Fruit fly (Drosophila melanogaster): ENCODE measurements around the gene CG17959.

The CG17959 gene

DNA sequence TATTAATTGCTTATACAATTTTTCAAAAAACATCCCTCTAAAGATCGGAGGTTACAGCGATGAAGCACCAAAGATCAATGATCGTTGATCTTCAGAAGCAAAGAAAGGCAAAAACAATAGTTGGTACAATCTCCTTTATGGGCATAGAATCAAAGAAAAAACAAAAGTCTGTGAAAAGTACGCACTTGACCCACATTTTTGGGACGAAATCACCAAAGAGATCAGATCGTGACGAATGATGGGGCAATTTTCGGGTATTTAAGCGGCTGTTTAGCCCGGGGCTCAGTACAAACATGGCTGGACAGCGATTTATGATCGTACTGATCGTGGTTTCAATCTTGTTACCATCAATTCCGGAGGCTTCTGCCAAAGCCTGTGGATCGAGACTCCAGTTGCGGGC, at the start of gene CG17959:
Gene CG17959, plus strand, starts transcription at position 301 of the 400 bp plus-strand sequence.
- no peak for TF ChIP-seq noc (tag; optimal IDR thresholded peaks at IDR 0.05)

- TF ChIP-seq noc (tag; optimal IDR thresholded peaks at IDR 0.05) = no peak
Measured at dm6 chrX:2907105-2907694, 39.7 kb upstream of the CG17959 start.

DNA sequence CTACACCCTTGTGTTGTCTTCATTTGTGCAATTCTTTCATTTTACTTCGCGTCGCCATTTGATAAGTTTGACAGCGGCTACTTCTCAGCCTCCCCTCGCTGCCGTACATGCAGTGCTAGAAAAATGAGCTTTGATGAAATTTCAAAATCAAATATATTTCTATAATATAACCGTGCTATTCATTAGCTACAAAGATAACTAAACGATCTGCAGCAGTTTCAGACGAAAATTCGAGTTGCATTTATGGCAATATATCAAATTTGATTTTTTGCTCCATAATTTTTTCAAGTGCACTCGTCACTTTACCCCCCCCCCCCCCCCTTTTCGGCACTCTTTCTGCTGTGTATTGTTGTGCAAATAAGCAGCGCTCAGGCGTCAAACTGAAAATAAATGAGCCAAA, 34.3 kb upstream of the CG17959 start:
- no peak for TF ChIP-seq noc (tag; optimal IDR thresholded peaks at IDR 0.05)

- no peak for TF ChIP-seq noc (tag; optimal IDR thresholded peaks at IDR 0.05)
Measured at dm6 chrX:2914091-2914490, 32.8 kb upstream of the CG17959 start.

DNA sequence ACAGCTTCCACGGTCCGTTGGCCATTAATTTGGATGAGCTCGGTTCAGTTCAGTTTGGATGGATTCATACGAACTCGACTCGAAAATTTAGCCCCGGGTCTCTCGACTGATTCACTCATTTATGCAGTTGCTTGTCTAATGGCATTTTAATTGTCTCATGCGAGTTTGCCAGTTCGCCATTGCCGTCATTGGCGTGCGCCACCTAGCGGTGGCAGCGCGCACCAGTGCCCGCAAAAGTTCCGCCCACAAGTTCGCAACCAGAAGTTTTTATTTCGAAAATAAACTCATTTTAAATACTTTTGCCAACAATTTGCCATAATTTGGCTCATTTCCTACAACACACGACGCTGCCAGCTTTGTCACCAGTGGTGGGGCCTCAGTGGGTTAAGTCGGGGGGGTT, 31.8 kb upstream of the CG17959 start:
- TF ChIP-seq noc (tag; optimal IDR thresholded peaks at IDR 0.05) = no peak

dm6 chrX:2918551-2918950, 28.3 kb upstream of the CG17959 start:
- no peak for TF ChIP-seq noc (tag; optimal IDR thresholded peaks at IDR 0.05)

DNA sequence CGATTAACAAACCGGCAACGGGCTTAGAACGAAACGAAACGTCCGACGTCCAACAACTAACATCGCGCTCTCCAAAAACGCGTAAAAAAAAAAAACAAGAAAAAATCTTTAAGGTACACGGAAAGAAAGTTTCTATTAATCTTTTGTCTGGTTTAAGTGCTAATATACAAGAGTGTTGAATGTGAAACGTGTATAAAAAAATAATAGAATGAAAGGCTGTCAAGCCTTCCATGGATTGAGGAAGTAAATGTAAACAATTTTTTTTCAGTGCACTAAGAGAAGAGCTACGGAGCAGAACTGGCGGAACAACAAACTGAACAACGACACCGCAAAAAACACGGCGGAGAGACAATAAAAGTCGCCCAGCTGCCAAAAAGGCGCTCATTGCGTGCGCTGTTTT, 27.2 kb upstream of the CG17959 start, which contains the start of gene CG3588:
Gene CG3588, plus strand, starts transcription at position 29 of the 400 bp plus-strand sequence.
- peak; percentile 62 for TF ChIP-seq noc (tag; optimal IDR thresholded peaks at IDR 0.05)

dm6 chrX:2927158-2927557, 19.7 kb upstream of the CG17959 start, which contains the start of gene CG14424:
Gene CG14424 (minus strand): TSS chrX:2927258.
- no peak for TF ChIP-seq noc (tag; optimal IDR thresholded peaks at IDR 0.05)

dm6 chrX:2929496-2929895, 17.4 kb upstream of the CG17959 start, which contains the start of gene CG32793:
Gene CG32793 (plus strand): TSS chrX:2929796.
- TF ChIP-seq noc (tag; optimal IDR thresholded peaks at IDR 0.05) = no peak

DNA sequence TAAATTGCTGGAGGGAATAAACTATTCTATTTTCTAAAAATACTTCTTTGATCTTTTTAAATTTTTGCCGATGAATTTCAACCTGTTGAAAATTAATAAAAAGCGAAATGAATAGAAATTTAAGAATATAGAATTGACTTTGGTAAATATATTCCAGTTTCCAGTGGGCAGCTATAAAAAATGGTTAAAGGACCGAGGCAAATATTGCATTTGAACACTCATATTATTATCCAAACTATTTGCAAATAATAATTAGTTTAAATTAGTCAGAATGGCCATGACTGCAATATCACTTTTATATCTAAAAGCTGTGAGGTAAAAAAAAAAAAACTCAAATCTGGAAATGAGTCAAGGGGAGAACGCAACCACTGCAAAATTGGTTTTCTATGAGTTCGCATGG, 12.1 kb upstream of the CG17959 start, which contains the start of gene CG3592:
Gene CG3592, plus strand, starts transcription at position 301 of the 400 bp plus-strand sequence.
- no peak for TF ChIP-seq noc (tag; optimal IDR thresholded peaks at IDR 0.05)

DNA sequence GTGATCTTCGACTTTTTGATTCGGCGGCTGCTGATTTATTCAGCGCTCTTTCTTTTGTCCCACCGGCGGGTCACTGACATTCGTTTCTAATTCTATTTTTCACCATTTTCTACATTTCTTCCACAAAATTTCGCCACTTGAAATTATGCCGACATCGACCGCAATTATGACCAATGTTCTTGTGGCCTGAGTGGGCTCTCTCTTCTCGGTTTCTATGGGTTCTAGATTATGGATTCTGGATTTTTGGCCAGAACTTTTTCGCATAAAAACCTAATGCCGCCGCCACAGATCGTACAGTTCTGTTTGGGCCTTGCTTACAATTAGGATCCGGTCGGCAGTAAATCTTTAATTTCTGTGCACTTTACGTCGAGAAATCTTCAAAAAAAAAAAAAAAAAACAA, 10.2 kb upstream of the CG17959 start, which contains the start of gene CG3598:
Gene CG3598, plus strand, starts transcription at position 301 of the 400 bp plus-strand sequence.
- no peak for TF ChIP-seq noc (tag; optimal IDR thresholded peaks at IDR 0.05)

DNA sequence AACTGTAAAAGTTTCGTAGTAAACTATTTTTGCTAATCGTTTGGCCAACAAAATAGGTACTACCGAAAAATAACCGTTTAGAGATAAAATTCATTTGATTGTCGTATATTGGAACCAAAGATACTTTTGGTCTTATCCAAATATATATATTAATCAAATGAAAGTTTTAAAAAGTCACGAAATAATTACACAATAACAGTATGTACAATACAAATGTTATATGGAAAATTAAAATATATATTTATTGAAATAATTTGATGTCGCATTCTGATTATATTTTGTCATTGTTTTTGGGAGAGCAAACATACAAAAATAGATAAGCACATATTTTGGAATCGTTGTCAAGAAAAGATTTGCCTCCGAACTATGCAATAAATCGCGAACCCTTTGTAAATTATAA, 8.3 kb upstream of the CG17959 start, which contains the start of gene CG14420:
Gene CG14420, plus strand, starts transcription at position 301 of the 400 bp plus-strand sequence.
- no peak for TF ChIP-seq noc (tag; optimal IDR thresholded peaks at IDR 0.05)

DNA sequence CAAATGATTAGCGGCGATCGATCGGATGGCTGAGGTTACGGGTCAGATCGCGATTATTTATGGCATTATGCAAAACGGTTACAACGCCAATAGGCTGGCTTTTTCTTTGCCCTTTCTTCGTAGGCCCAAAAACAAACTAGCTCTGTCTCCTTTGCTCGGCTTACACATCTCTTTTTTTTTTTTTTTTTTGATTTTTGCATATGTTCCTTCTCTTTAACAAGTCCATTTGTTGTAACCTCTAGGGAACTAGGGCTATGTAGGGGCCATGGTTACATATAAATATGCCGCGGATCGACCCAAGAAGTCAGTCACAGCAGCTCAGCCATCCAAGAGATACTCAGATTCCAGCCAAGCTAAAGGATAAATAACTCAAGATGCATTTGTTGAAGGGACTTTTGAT, 5.8 kb upstream of the CG17959 start, which contains the start of gene CG14421:
Gene CG14421, plus strand, starts transcription at position 301 of the 400 bp plus-strand sequence.
- TF ChIP-seq noc (tag; optimal IDR thresholded peaks at IDR 0.05) = no peak

- TF ChIP-seq noc (tag; optimal IDR thresholded peaks at IDR 0.05) = no peak
Measured at dm6 chrX:2943086-2943485, 3.8 kb upstream of the CG17959 start, which contains the start of gene CG14422. Gene CG14422 (plus strand): TSS chrX:2943386.

DNA sequence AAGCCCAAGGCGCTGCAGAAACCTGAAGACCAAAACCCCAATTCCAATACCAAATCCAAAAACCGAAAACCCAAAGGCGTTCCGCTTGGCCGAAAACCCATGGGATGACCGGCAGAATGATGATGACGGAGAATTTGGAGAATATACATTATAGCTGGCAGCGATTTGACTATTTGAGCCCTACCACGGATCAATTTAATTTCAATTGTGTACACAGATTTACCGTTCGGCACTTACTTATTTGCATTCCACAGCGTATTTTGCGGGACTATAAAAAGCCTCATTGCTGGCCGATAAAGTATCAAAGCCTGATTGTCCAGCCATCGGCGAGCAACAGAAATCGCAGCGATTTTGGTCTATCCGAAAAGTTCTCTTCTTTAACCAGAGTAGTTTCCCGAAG, 1.8 kb upstream of the CG17959 start, which contains the start of gene CG14423:
Gene CG14423, plus strand, starts transcription at position 301 of the 400 bp plus-strand sequence.
- TF ChIP-seq noc (tag; optimal IDR thresholded peaks at IDR 0.05) = no peak

DNA sequence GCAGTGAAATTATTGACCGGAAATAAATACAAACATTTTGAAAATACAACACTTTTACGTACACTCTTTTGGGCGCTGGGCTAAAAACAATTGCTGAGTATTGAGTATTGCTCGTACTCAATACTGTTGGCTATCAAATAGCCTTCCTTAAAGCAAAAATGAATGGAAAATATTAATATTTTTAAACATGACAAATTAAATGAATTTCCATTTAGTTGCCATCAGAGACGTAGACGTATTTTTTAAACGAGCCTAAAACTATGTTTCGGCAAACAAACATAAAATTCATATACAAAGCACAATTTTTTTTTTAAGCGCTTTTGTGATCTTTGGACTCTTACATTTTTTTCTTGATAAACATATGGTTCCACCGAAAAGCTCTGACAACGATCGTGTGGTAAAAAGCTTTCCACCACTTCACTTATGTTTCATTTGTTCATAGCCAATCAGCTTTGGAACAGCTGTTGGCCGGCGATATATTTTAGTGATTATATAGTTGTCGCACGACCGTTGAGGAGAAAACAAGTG, 715 bp downstream of the CG17959 start, which contains the start of gene CG3603:
Gene CG3603, plus strand, starts transcription at position 490 of the 528 bp plus-strand sequence.
- TF ChIP-seq noc (tag; optimal IDR thresholded peaks at IDR 0.05) = no peak

DNA sequence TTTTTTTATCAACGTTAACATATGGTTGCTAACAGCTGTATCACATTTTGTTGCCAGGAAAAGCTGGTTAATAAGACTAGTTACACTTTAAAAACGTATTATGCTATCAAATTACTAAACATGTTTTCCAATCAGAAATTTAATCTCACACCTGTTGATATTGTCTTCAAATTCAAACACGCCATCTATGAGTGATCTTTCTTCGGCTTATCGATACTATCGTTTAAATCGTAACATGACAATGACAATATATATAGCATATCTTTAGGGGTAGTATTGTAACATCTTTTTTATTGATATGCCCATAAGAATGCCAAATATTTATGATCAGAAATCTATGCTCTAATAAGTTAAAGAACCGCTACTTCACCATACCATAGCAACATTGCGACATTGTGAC, 2.2 kb downstream of the CG17959 start:
- no peak for TF ChIP-seq noc (tag; optimal IDR thresholded peaks at IDR 0.05)

Measured in whole organism, larva.